Worm (Caenorhabditis elegans): Measurements from ENCODE around the gene dnj-10.
A peak's percentile ranks its signal among the peaks of the same experiment; 100 is the strongest.

Gene dnj-10

DNA sequence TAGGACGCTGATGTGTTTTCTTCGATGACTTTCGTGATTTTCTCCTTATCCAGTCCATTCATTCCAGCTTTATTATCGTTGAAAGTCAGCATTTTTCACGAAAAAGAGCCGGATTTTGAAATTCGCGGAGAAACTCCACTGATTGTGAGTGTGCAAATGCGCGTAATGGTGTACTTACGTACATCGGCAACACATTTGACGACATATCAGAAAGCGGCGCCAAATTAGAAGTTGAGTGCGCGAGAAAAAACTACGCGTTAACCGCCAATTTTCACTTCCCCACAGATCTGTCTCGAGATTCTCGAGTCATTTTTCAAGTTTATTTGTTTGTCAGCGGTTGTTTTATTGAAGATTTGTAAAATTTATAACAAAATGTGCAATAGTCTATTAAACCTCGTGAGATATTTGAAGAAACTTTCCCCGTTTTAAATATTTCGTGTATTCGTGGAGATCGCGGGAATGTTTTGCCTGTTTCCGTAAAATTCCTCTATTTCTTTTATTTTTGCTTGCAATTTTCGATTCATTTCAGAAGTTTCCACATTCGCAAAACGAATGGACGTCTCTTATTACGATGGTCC lies 2.5 kb upstream of the dnj-10 start, which contains the start of the genes polk-1 and gpr-1:
Gene polk-1, minus strand, starts transcription at position 186 of the 578 bp plus-strand sequence.
Gene gpr-1, plus strand, starts transcription at position 528 of the 578 bp plus-strand sequence.
- TF ChIP-seq hif-1 (tag; optimal IDR thresholded peaks at IDR 0.05), result no peak
- no peak for TF ChIP-seq sdz-12 (GFP tag; optimal IDR thresholded peaks at IDR 0.05)
- peak; percentile 72 for TF ChIP-seq dpl-1 (GFP tag; optimal IDR thresholded peaks at IDR 0.05)
- peak; percentile 3 for TF ChIP-seq lin-13 (GFP tag; optimal IDR thresholded peaks at IDR 0.05)
- TF ChIP-seq mdt-29 (GFP tag; IDR thresholded peaks at IDR 0.05), result no peak
- TF ChIP-seq lin-38 (GFP tag; IDR thresholded peaks at IDR 0.05), result peak; percentile 54

DNA sequence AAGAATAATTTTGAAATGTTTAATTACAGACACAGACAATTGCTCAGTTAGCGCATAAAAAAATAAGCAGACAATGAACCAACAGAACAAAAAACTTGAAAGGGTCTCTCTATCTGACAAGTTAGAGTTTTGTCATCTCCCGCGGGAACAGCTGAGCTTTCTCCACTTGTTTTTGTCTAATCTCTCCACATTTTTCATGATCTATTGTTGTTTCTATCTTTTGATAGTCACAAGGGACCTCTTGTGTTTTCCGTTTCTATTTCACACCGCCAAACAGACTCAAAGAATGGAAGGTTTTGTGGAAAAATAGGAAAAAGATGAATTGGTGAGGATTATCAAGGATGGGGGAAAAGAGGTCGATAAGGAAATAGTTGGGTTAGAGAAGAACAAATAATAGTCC lies 5.8 kb downstream of the dnj-10 start:
- TF ChIP-seq lsy-2 (tag; optimal IDR thresholded peaks at IDR 0.05) (peak in 1 of 2 experiments; percentile 44), rbr-2 (tag; optimal IDR thresholded peaks at IDR 0.05) (peak; percentile 5), F37D6.2 (tag; optimal IDR thresholded peaks at IDR 0.05) (no peak), lin-39 (tag; optimal IDR thresholded peaks at IDR 0.05) (peak; percentile 11), daf-16 (GFP tag; optimal IDR thresholded peaks at IDR 0.05) (peak in 1 of 2 experiments; percentile 30), daf-16 (tag; optimal IDR thresholded peaks at IDR 0.05) (no peak), attf-4 (tag; optimal IDR thresholded peaks at IDR 0.05) (no peak), ceh-20 (GFP tag; IDR thresholded peaks at IDR 0.05) (0 out of 2 replicates have a peak, but pooled peaks have one; percentile 36), unc-62 (GFP tag; optimal IDR thresholded peaks at IDR 0.05 in 1 of 2) (peak in 1 of 2 experiments; percentile 94), unc-62 (tag; optimal IDR thresholded peaks at IDR 0.05) (no peak), hlh-30 (tag; optimal IDR thresholded peaks at IDR 0.05; ENCODE audit: insufficient read depth) (peak; percentile 32), hmg-1.1 (GFP tag; IDR thresholded peaks at IDR 0.05) (0 out of 2 replicates have a peak, but pooled peaks have one; percentile 10), hif-1 (tag; optimal IDR thresholded peaks at IDR 0.05) (no peak), mep-1 (tag; optimal IDR thresholded peaks at IDR 0.05) (peak; percentile 27), lir-3 (tag; optimal IDR thresholded peaks at IDR 0.05) (no peak), F10B5.3 (tag; optimal IDR thresholded peaks at IDR 0.05) (no peak)

DNA sequence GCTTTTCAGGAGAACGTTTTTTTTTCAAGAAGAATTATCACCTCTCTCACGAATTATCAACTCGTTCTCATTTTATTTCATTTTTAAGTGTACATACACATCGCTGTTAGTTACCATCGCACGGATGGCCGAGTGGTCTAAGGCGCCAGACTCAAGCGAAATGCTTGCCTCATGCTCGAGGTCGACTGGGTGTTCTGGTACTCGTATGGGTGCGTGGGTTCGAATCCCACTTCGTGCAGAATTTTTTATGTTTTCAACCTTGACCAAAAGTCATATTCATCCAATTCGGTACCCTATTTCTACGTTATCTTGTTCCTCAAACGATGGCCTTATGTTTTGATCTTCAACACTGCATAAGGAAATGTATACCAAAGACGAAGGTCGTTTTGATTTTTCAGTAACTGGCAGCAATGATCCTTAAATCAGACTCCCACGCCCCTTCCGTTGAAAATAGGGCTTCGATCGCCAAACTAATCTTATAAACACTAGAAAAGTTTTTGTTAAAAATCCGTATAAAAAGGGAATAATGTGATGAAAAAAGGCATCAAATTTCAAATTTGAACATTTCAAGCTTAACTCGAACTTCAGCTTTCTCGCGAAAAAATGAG lies 8.3 kb downstream of the dnj-10 start, which contains the start of gene fip-1:
Gene fip-1, plus strand, starts transcription at position 558 of the 608 bp plus-strand sequence.
- no peak for TF ChIP-seq set-16 (GFP tag; IDR thresholded peaks at IDR 0.05)
- no peak for TF ChIP-seq nhr-237 (tag; optimal IDR thresholded peaks at IDR 0.05)
- peak; percentile 55 for TF ChIP-seq mes-2 (tag; optimal IDR thresholded peaks at IDR 0.05; ENCODE audit: poor library complexity, severe bottlenecking)
- no peak for TF ChIP-seq nhr-111 (GFP tag; optimal IDR thresholded peaks at IDR 0.05)
- no peak for TF ChIP-seq cey-2 (tag; optimal IDR thresholded peaks at IDR 0.05; ENCODE audit: borderline replicate concordance, insufficient read depth)
- no peak for TF ChIP-seq egl-43 (GFP tag; IDR thresholded peaks at IDR 0.05)
- TF ChIP-seq ceh-32 (tag; optimal IDR thresholded peaks at IDR 0.05; ENCODE audit: poor library complexity), result no peak
- no peak for TF ChIP-seq spr-3 (GFP tag; optimal IDR thresholded peaks at IDR 0.05)
- TF ChIP-seq Y75B8A.6 (GFP tag; IDR thresholded peaks at IDR 0.05), result no peak
- TF ChIP-seq lin-39 (tag; optimal IDR thresholded peaks at IDR 0.05), result no peak
- TF ChIP-seq gei-8 (GFP tag; optimal IDR thresholded peaks at IDR 0.05), result peak; percentile 36
- TF ChIP-seq ctbp-1 (GFP tag; IDR thresholded peaks at IDR 0.05), result 0 out of 2 replicates have a peak, but pooled peaks have one; percentile 39
- peak; percentile 59 for TF ChIP-seq snpc-1.2 (GFP tag; IDR thresholded peaks at IDR 0.05)
- no peak for TF ChIP-seq skn-1 (tag; optimal IDR thresholded peaks at IDR 0.05)
- no peak for TF ChIP-seq nhr-76 (tag; optimal IDR thresholded peaks at IDR 0.05)
- peak; percentile 66 for TF ChIP-seq duxl-1 (tag; optimal IDR thresholded peaks at IDR 0.05; ENCODE audit: poor library complexity)
- TF ChIP-seq zag-1 (tag; optimal IDR thresholded peaks at IDR 0.05), result no peak
- TF ChIP-seq Y5F2A.4 (GFP tag; optimal IDR thresholded peaks at IDR 0.05), result no peak
- TF ChIP-seq pqm-1 (tag; optimal IDR thresholded peaks at IDR 0.05), result no peak
- peak; percentile 5 for TF ChIP-seq lir-3 (tag; optimal IDR thresholded peaks at IDR 0.05)
- peak; percentile 16 for TF ChIP-seq lin-13 (GFP tag; optimal IDR thresholded peaks at IDR 0.05)
- peak; percentile 70; the same call in 1 of the 2 replicates for TF ChIP-seq tra-1 (GFP tag; IDR thresholded peaks at IDR 0.05)
- no peak for TF ChIP-seq nhr-6 (tag; optimal IDR thresholded peaks at IDR 0.05)
- TF ChIP-seq aha-1 (tag), result peak; percentile 92
- TF ChIP-seq mdt-29 (GFP tag; IDR thresholded peaks at IDR 0.05), result no peak
- TF ChIP-seq ceh-82 (tag; optimal IDR thresholded peaks at IDR 0.05), result no peak
- TF ChIP-seq rbr-2 (tag; optimal IDR thresholded peaks at IDR 0.05), result peak; percentile 15
- no peak for TF ChIP-seq dmd-9 (GFP tag; IDR thresholded peaks at IDR 0.05)
- no peak for TF ChIP-seq dpl-1 (GFP tag; optimal IDR thresholded peaks at IDR 0.05)
- TF ChIP-seq sdz-12 (GFP tag; optimal IDR thresholded peaks at IDR 0.05), result no peak
- TF ChIP-seq dve-1 (tag; optimal IDR thresholded peaks at IDR 0.05; ENCODE audit: insufficient read depth), result peak; percentile 37

Measured in whole organism, L4 larva.